Worm (Caenorhabditis elegans): Measurements from ENCODE around the gene fbxa-14.

fbxa-14 gene

ce11 chrIII:1349313-1349712 is 24.9 kb upstream of the fbxa-14 start, which contains the start of gene fbxa-25:
Gene fbxa-25 (minus strand): TSS chrIII:1349450.
- TF ChIP-seq rnt-1 (tag; optimal IDR thresholded peaks at IDR 0.05) (no peak), tbx-2 (tag; optimal IDR thresholded peaks at IDR 0.05) (no peak), nfya-1 (tag; optimal IDR thresholded peaks at IDR 0.05) (no peak), T23F11.4 (GFP tag; optimal IDR thresholded peaks at IDR 0.05) (no peak)

ce11 chrIII:1347539-1347938 is 23.1 kb upstream of the fbxa-14 start, which contains the start of gene Y82E9BL.5:
Gene Y82E9BL.5 (minus strand): TSS chrIII:1347639.
- TF ChIP-seq nfya-1 (tag; optimal IDR thresholded peaks at IDR 0.05) = no peak

ce11 chrIII:1347003-1347402 is 22.6 kb upstream of the fbxa-14 start:
- TF ChIP-seq Y22D7AL.16 (tag; optimal IDR thresholded peaks at IDR 0.05) (no peak), madf-2 (tag; optimal IDR thresholded peaks at IDR 0.05) (no peak), nfya-1 (tag; optimal IDR thresholded peaks at IDR 0.05) (no peak), ceh-24 (tag; optimal IDR thresholded peaks at IDR 0.05) (no peak), ceh-34 (tag; optimal IDR thresholded peaks at IDR 0.05) (no peak), ceh-19 (GFP tag; optimal IDR thresholded peaks at IDR 0.05) (no peak), hlh-15 (tag; optimal IDR thresholded peaks at IDR 0.05) (no peak), lim-6 (tag; optimal IDR thresholded peaks at IDR 0.05) (no peak), sox-4 (tag; optimal IDR thresholded peaks at IDR 0.05) (no peak), ceh-18 (tag; optimal IDR thresholded peaks at IDR 0.05) (no peak), fkh-6 (tag; optimal IDR thresholded peaks at IDR 0.05) (no peak), ceh-2 (tag; optimal IDR thresholded peaks at IDR 0.05) (no peak), ceh-45 (GFP tag; IDR thresholded peaks at IDR 0.05) (no peak), dmd-4 (tag; optimal IDR thresholded peaks at IDR 0.05; ENCODE audit: borderline replicate concordance) (no peak), ceh-14 (tag; optimal IDR thresholded peaks at IDR 0.05) (no peak), nhr-11 (tag; optimal IDR thresholded peaks at IDR 0.05) (no peak), nhr-232 (tag; optimal IDR thresholded peaks at IDR 0.05) (no peak)

ce11 chrIII:1345694-1346093 is 21.3 kb upstream of the fbxa-14 start, which contains the start of gene Y82E9BL.6:
Gene Y82E9BL.6 (minus strand): TSS chrIII:1345794.
- no peak for TF ChIP-seq lim-6 (tag; optimal IDR thresholded peaks at IDR 0.05)
- no peak for TF ChIP-seq ama-1 (optimal IDR thresholded peaks at IDR 0.05)
- TF ChIP-seq hlh-8 (tag; optimal IDR thresholded peaks at IDR 0.05) = no peak
- no peak for TF ChIP-seq unc-86 (tag; optimal IDR thresholded peaks at IDR 0.05)
- no peak for TF ChIP-seq tbx-7 (tag; optimal IDR thresholded peaks at IDR 0.05)
- TF ChIP-seq unc-55 (GFP tag; optimal IDR thresholded peaks at IDR 0.05) = no peak
- no peak for TF ChIP-seq npax-4 (tag; optimal IDR thresholded peaks at IDR 0.05)

ce11 chrIII:1342919-1343419 is 18.6 kb upstream of the fbxa-14 start, which contains the start of gene fbxa-27:
Gene fbxa-27 (plus strand): TSS chrIII:1342969.
- TF ChIP-seq hlh-13 (GFP tag; optimal IDR thresholded peaks at IDR 0.05) = no peak
- no peak for TF ChIP-seq sdc-2 (tag; optimal IDR thresholded peaks at IDR 0.05)
- TF ChIP-seq npax-4 (tag; optimal IDR thresholded peaks at IDR 0.05) = no peak
- no peak for TF ChIP-seq ceh-48 (tag; optimal IDR thresholded peaks at IDR 0.05)
- TF ChIP-seq sox-4 (tag; optimal IDR thresholded peaks at IDR 0.05) = no peak
- TF ChIP-seq C08G9.2 (tag; optimal IDR thresholded peaks at IDR 0.05) = no peak
- TF ChIP-seq unc-55 (GFP tag; optimal IDR thresholded peaks at IDR 0.05) = no peak
- TF ChIP-seq dmd-4 (tag; optimal IDR thresholded peaks at IDR 0.05; ENCODE audit: borderline replicate concordance) = no peak
- TF ChIP-seq hlh-8 (tag; optimal IDR thresholded peaks at IDR 0.05) = no peak
- TF ChIP-seq tbx-7 (tag; optimal IDR thresholded peaks at IDR 0.05) = no peak
- TF ChIP-seq rnt-1 (tag; optimal IDR thresholded peaks at IDR 0.05) = no peak
- TF ChIP-seq unc-86 (tag; optimal IDR thresholded peaks at IDR 0.05) = no peak
- no peak for TF ChIP-seq pag-3 (tag; optimal IDR thresholded peaks at IDR 0.05; ENCODE audit: borderline replicate concordance)
- TF ChIP-seq gmeb-2 (tag; optimal IDR thresholded peaks at IDR 0.05) = no peak
- no peak for TF ChIP-seq K02D7.2 (tag; optimal IDR thresholded peaks at IDR 0.05)
- TF ChIP-seq nfya-1 (tag; optimal IDR thresholded peaks at IDR 0.05) = no peak
- TF ChIP-seq eyg-1 (tag; optimal IDR thresholded peaks at IDR 0.05) = no peak

Data from whole organism, late embryonic.